Fruit fly (Drosophila melanogaster): ENCODE measurements around the gene bcn92.

dm6 chrX:2157929-2158610, 8.6 kb upstream of the bcn92 start:
- TF ChIP-seq psq (GFP tag; optimal IDR thresholded peaks at IDR 0.05) (no peak), lola (GFP tag; optimal IDR thresholded peaks at IDR 0.05) (no peak), Rel (GFP tag; optimal IDR thresholded peaks at IDR 0.05) (no peak), Rel (tag; optimal IDR thresholded peaks at IDR 0.05) (no peak), CG9705 (GFP tag; optimal IDR thresholded peaks at IDR 0.05) (no peak), CG32264 (GFP tag; optimal IDR thresholded peaks at IDR 0.05) (no peak), usp (GFP tag; optimal IDR thresholded peaks at IDR 0.05) (no peak)

All from whole organism, wandering third instar larva.